Fruit fly (Drosophila melanogaster) whole organism, embryonic: ENCODE measurements around the gene STUB1.

Experiments used
- Abd-B ChIP-seq: fragments of 200-800 bp; sonication (Bioruptor generic); optimal IDR thresholded peaks from 2 replicates; lab custom pipeline; 2018; ENCODE audit warnings: missing biosample characterization, mild to moderate bottlenecking, missing genetic modification characterization, moderate library complexity
- B-H2 ChIP-seq: fragments of 200-800 bp; sonication (Bioruptor generic); optimal IDR thresholded peaks from 2 replicates; lab custom pipeline; 2018; ENCODE audit warnings: missing biosample characterization, mild to moderate bottlenecking, missing genetic modification characterization
- CG10147 ChIP-seq: fragments of 200-800 bp; sonication (Bioruptor generic); optimal IDR thresholded peaks from 2 replicates; lab custom pipeline; 2019; ENCODE audit warnings: missing biosample characterization, mild to moderate bottlenecking, missing genetic modification characterization, moderate library complexity
- CG11456 ChIP-seq: fragments of 200-800 bp; sonication (Bioruptor generic); IDR thresholded peaks from 3 replicates; pipeline ENCODE4 v1.3.6; 2022; ENCODE audit warnings: missing biosample characterization, missing genetic modification characterization
- CG16813 ChIP-seq: fragments of 200-800 bp; sonication (Bioruptor generic); IDR thresholded peaks from 3 replicates; pipeline ENCODE4 v1.3.6; 2022; ENCODE audit warnings: missing biosample characterization, missing genetic modification characterization; ENCODE audit not compliant: partially characterized antibody
- CG2199 ChIP-seq: fragments of 200-800 bp; sonication (Bioruptor generic); IDR thresholded peaks from 3 replicates; pipeline ENCODE4 v1.3.6; 2022; ENCODE audit warnings: missing biosample characterization, missing genetic modification characterization
- CG34224 ChIP-seq: fragments of 200-800 bp; sonication (Bioruptor generic); IDR thresholded peaks from 3 replicates; pipeline ENCODE4 v1.3.6; 2022; ENCODE audit warnings: missing biosample characterization, missing genetic modification characterization; ENCODE audit not compliant: partially characterized antibody
- CG4282 ChIP-seq: fragments of 200-800 bp; sonication (Bioruptor generic); optimal IDR thresholded peaks from 2 replicates; lab custom pipeline; 2016; ENCODE audit warnings: missing biosample characterization, missing genetic modification characterization
- CG43689 ChIP-seq: fragments of 200-800 bp; sonication (Bioruptor generic); IDR thresholded peaks from 2 replicates; pipeline ENCODE4 v1.3.6; 2022; ENCODE audit warnings: missing biosample characterization, missing genetic modification characterization
- CG4854 ChIP-seq: fragments of 200-800 bp; sonication (Bioruptor generic); optimal IDR thresholded peaks from 2 replicates; lab custom pipeline; 2016; ENCODE audit warnings: missing biosample characterization, missing genetic modification characterization, inconsistent platforms
- CG6654 ChIP-seq: fragments of 200-800 bp; sonication (Bioruptor generic); optimal IDR thresholded peaks from 2 replicates; lab custom pipeline; 2017; ENCODE audit warnings: missing biosample characterization, mild to moderate bottlenecking, missing genetic modification characterization
- CG7963 ChIP-seq: fragments of 200-800 bp; sonication (Bioruptor generic); IDR thresholded peaks from 3 replicates; pipeline ENCODE4 v1.3.6; 2022; ENCODE audit warnings: missing biosample characterization, missing genetic modification characterization; ENCODE audit not compliant: partially characterized antibody
- CG8478 ChIP-seq: fragments of >200 bp; optimal IDR thresholded peaks from 2 replicates; lab custom pipeline; 2018
- CG9727 ChIP-seq: fragments of 200-800 bp; sonication (Bioruptor generic); optimal IDR thresholded peaks from 3 replicates; lab custom pipeline; 2017; ENCODE audit warnings: missing biosample characterization, mild to moderate bottlenecking, missing genetic modification characterization
- CTCF ChIP-seq: fragments of 200-800 bp; sonication (Bioruptor generic); optimal IDR thresholded peaks from 2 replicates; lab custom pipeline; 2017; ENCODE audit warnings: missing biosample characterization, mild to moderate bottlenecking, missing genetic modification characterization, moderate library complexity
- D19B ChIP-seq: fragments of 200-800 bp; sonication (Bioruptor generic); optimal IDR thresholded peaks from 2 replicates; lab custom pipeline; 2017; ENCODE audit warnings: missing biosample characterization, mild to moderate bottlenecking, missing genetic modification characterization
- Dll ChIP-seq: fragments of 200-800 bp; sonication (Bioruptor generic); IDR thresholded peaks from 4 replicates; pipeline ENCODE4 v1.3.6; 2022; ENCODE audit warnings: missing biosample characterization, missing genetic modification characterization; ENCODE audit not compliant: partially characterized antibody
- Dp ChIP-seq: fragments of 200-800 bp; sonication (Bioruptor generic); optimal IDR thresholded peaks from 2 replicates; lab custom pipeline; 2018; ENCODE audit warnings: missing biosample characterization, mild to moderate bottlenecking, missing genetic modification characterization, moderate library complexity
- Mad ChIP-seq: fragments of 200-800 bp; sonication (Bioruptor generic); optimal IDR thresholded peaks from 2 replicates; lab custom pipeline; 2016; ENCODE audit warnings: missing biosample characterization, missing genetic modification characterization
- Ravus ChIP-seq: fragments of 200-800 bp; sonication (Bioruptor generic); IDR thresholded peaks from 2 replicates; pipeline ENCODE4 v1.3.6; 2022; ENCODE audit warnings: missing biosample characterization, missing genetic modification characterization
- Sox100B ChIP-seq: fragments of 200-800 bp; sonication (Bioruptor generic); optimal IDR thresholded peaks from 3 replicates; lab custom pipeline; 2018; ENCODE audit warnings: missing biosample characterization, mild to moderate bottlenecking, missing genetic modification characterization
- bowl ChIP-seq: fragments of 200-800 bp; sonication (Bioruptor generic); IDR thresholded peaks from 2 replicates; pipeline ENCODE4 v1.3.6; 2022; ENCODE audit warnings: missing biosample characterization, missing genetic modification characterization
- chn ChIP-seq: fragments of 200-800 bp; sonication (Bioruptor generic); optimal IDR thresholded peaks from 2 replicates; lab custom pipeline; 2016; ENCODE audit warnings: missing biosample characterization, missing genetic modification characterization
- dati ChIP-seq: fragments of 200-800 bp; sonication (Bioruptor generic); IDR thresholded peaks from 2 replicates; pipeline ENCODE4 v1.3.6; 2022; ENCODE audit warnings: missing biosample characterization, missing genetic modification characterization
- en ChIP-seq: fragments of 200-800 bp; sonication (Bioruptor generic); optimal IDR thresholded peaks from 2 replicates; lab custom pipeline; 2016; ENCODE audit warnings: missing biosample characterization, missing genetic modification characterization
- exex ChIP-seq: fragments of 200-800 bp; sonication (Bioruptor generic); optimal IDR thresholded peaks from 4 replicates; lab custom pipeline; 2018; ENCODE audit warnings: missing biosample characterization, mild to moderate bottlenecking, missing genetic modification characterization, moderate library complexity
- eyg ChIP-seq: fragments of 200-800 bp; sonication (Bioruptor generic); optimal IDR thresholded peaks from 3 replicates; lab custom pipeline; 2016; ENCODE audit warnings: missing biosample characterization, missing genetic modification characterization
- fd3F ChIP-seq: fragments of 200-800 bp; sonication (Bioruptor generic); optimal IDR thresholded peaks from 2 replicates; lab custom pipeline; 2018; ENCODE audit warnings: missing biosample characterization, mild to moderate bottlenecking, missing genetic modification characterization, moderate library complexity
- fu2 ChIP-seq: fragments of 200-800 bp; sonication (Bioruptor generic); optimal IDR thresholded peaks from 2 replicates; lab custom pipeline; 2016; ENCODE audit warnings: missing biosample characterization, missing genetic modification characterization
- jigr1 ChIP-seq: fragments of 200-800 bp; sonication (Bioruptor generic); IDR thresholded peaks from 3 replicates; pipeline ENCODE4 v1.3.6; 2022; ENCODE audit warnings: missing biosample characterization, missing genetic modification characterization
- maf-S ChIP-seq: fragments of 200-800 bp; sonication (Bioruptor generic); optimal IDR thresholded peaks from 2 replicates; lab custom pipeline; 2016; ENCODE audit warnings: missing biosample characterization, missing genetic modification characterization
- prd ChIP-seq, 3 experiments: fragments of >200 bp in 2 of 3; fragments of 200-800 bp in 1 of 3; sonication (Bioruptor generic) in 1 of 3; optimal IDR thresholded peaks in 2 of 3; IDR thresholded peaks in 1 of 3; 2 replicates in 2 of 3; 3 replicates in 1 of 3; pipeline versions ENCODE4 v1.3.6 to Lab custom; 2017 to 2022; ENCODE audit warnings: missing biosample characterization in 1 of 3, missing genetic modification characterization in 1 of 3
- so ChIP-seq: fragments of 200-800 bp; sonication (Bioruptor generic); IDR thresholded peaks from 3 replicates; pipeline ENCODE4 v1.3.6; 2022; ENCODE audit warnings: missing biosample characterization, missing genetic modification characterization
- sug ChIP-seq: fragments of 200-800 bp; optimal IDR thresholded peaks from 2 replicates; lab custom pipeline; 2019; ENCODE audit warnings: missing biosample characterization, mild to moderate bottlenecking, missing genetic modification characterization, moderate library complexity
- tin ChIP-seq: fragments of 200-800 bp; sonication (Bioruptor generic); optimal IDR thresholded peaks from 3 replicates; lab custom pipeline; 2016; ENCODE audit warnings: missing biosample characterization, missing genetic modification characterization
- ttk ChIP-seq: fragments of 200-800 bp; sonication (Bioruptor generic); IDR thresholded peaks from 2 replicates; pipeline ENCODE4 v2.1.2; 2022; ENCODE audit warnings: missing biosample characterization, missing genetic modification characterization
- twi ChIP-seq: fragments of 200-800 bp; optimal IDR thresholded peaks from 2 replicates; lab custom pipeline; 2019; ENCODE audit warnings: missing biosample characterization, mild to moderate bottlenecking, missing genetic modification characterization, moderate library complexity
- zfh2 ChIP-seq: fragments of 200-800 bp; sonication (Bioruptor generic); optimal IDR thresholded peaks from 2 replicates; lab custom pipeline; 2016; ENCODE audit warnings: missing biosample characterization, missing genetic modification characterization

Gene STUB1

DNA sequence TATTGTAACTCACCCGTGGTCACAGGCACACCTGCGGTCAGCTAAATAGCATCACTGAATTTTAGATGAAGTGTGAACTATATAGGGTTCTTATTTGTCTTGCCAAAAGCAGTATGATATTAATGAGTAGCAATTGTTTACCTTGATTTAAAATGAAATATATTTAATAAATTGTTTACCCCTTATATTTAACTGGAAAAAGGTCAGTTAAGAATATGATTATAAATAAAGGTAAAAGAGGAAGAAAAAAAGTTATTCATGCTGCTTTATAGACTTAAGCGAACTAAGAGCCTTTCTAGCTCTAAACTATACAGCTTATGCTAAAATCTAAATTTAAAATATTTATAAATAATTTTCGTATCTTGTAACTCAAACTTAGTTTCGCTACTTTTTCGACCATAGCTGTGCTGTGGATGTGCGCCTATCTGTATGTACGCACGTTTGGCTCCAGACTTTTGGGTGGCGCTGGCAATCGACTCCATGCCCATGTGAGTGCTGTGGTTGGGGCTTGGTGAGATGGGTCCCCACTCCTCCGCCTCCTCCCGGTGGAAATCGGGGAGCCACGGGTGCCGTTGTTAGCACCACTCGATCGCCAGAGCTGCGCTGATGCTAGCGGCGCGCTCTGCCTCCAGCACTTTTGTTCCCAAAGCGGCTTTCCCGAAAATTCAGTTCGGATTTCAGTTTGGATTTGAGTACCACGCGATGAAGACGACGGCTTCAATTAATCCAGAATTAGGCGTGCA lies 4.9 kb downstream of the STUB1 start, which contains the start of gene loh (continued):
- no peak for TF ChIP-seq CG7963 (GFP tag; lab: Robert Waterston, UW)
- no peak for TF ChIP-seq jigr1 (GFP tag; lab: Robert Waterston, UW)
- no peak for TF ChIP-seq Abd-B (GFP tag; lab: Kevin White, UChicago)
- TF ChIP-seq bowl (GFP tag; lab: Robert Waterston, UW), result no peak
- no peak for TF ChIP-seq Mad (GFP tag; lab: Kevin White, UChicago)
- no peak for TF ChIP-seq CG8478 (lab: Kevin White, UChicago)
- TF ChIP-seq B-H2 (GFP tag; lab: Kevin White, UChicago), result no peak

dm6 chr2L:10452296-10452695 lies 14.9 kb downstream of the STUB1 start, which contains the start of gene ppk10:
Gene ppk10 (minus strand): TSS chr2L:10452396.
- TF ChIP-seq CG11456 (GFP tag; lab: Robert Waterston, UW), result no peak
- TF ChIP-seq zfh2 (GFP tag; lab: Kevin White, UChicago), result no peak
- no peak for TF ChIP-seq CG6654 (GFP tag; lab: Kevin White, UChicago)
- TF ChIP-seq so (GFP tag; lab: Robert Waterston, UW), result no peak
- TF ChIP-seq Dp (GFP tag; lab: Kevin White, UChicago), result no peak
- TF ChIP-seq dati (GFP tag; lab: Robert Waterston, UW), result no peak
- TF ChIP-seq CG2199 (GFP tag; lab: Robert Waterston, UW), result no peak
- no peak for TF ChIP-seq tin
- no peak for TF ChIP-seq fu2 (GFP tag; lab: Kevin White, UChicago)
- no peak for TF ChIP-seq fd3F (GFP tag; lab: Kevin White, UChicago)
- no peak for TF ChIP-seq CG4854 (GFP tag; lab: Kevin White, UChicago)
- TF ChIP-seq Ravus, result no peak
- TF ChIP-seq CTCF, result no peak
- no peak for TF ChIP-seq twi (tag; lab: Kevin White, UChicago)
- no peak for TF ChIP-seq CG34224 (GFP tag; lab: Robert Waterston, UW)
- no peak for TF ChIP-seq CG10147
- TF ChIP-seq prd (optimal IDR thresholded peaks at IDR 0.05; lab: Kevin White, UChicago), result no peak
- TF ChIP-seq prd (GFP tag; IDR thresholded peaks at IDR 0.05; lab: Robert Waterston, UW), result no peak

DNA sequence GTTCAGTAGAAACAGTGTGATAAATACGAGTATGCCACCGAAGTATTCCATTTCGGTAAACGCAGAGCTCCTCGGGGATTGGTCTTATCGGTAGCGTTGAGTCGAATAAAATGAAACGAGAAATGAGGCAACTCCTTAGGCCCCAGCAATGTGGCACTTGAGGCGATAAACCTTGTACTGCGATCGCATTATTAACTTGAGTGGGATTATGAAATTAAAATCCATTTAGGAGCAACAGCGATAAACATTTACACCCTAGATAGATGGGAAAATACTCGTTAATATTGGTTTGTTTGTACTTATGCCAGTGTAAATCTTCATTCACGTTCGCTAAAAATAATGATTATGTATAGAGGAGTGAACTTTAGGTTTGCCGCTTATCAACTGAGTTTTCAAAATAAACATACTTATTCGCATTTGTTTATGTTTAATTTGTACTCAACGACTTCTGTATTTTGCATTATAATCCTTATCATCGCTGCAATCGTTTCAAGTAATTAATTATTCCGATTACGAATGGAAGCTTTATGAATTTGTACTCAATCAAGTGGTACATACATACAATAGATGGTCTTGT lies 18.7 kb downstream of the STUB1 start:
- TF ChIP-seq CG9727, result no peak
- no peak for TF ChIP-seq maf-S
- TF ChIP-seq sug, result peak; percentile 75
- no peak for TF ChIP-seq ttk (GFP tag; lab: Robert Waterston, UW)
- no peak for TF ChIP-seq CG43689 (GFP tag; lab: Robert Waterston, UW)
- TF ChIP-seq chn (GFP tag; lab: Kevin White, UChicago), result no peak
- peak; percentile 80 for TF ChIP-seq exex
- TF ChIP-seq CG4282 (GFP tag; lab: Kevin White, UChicago), result no peak
- 0 out of 3 replicates have a peak, but pooled peaks have one; percentile 56 for TF ChIP-seq CG2199 (GFP tag; lab: Robert Waterston, UW)
- TF ChIP-seq Dll, result no peak
- no peak for TF ChIP-seq Sox100B (GFP tag; lab: Kevin White, UChicago)
- TF ChIP-seq D19B (GFP tag; lab: Kevin White, UChicago), result no peak
- no peak for TF ChIP-seq en (GFP tag; lab: Kevin White, UChicago)
- no peak for TF ChIP-seq eyg (GFP tag; lab: Kevin White, UChicago)
- no peak for TF ChIP-seq CG16813 (GFP tag; lab: Robert Waterston, UW)
